Worm (Caenorhabditis elegans): ENCODE data around the gene K10B3.1.

DNA sequence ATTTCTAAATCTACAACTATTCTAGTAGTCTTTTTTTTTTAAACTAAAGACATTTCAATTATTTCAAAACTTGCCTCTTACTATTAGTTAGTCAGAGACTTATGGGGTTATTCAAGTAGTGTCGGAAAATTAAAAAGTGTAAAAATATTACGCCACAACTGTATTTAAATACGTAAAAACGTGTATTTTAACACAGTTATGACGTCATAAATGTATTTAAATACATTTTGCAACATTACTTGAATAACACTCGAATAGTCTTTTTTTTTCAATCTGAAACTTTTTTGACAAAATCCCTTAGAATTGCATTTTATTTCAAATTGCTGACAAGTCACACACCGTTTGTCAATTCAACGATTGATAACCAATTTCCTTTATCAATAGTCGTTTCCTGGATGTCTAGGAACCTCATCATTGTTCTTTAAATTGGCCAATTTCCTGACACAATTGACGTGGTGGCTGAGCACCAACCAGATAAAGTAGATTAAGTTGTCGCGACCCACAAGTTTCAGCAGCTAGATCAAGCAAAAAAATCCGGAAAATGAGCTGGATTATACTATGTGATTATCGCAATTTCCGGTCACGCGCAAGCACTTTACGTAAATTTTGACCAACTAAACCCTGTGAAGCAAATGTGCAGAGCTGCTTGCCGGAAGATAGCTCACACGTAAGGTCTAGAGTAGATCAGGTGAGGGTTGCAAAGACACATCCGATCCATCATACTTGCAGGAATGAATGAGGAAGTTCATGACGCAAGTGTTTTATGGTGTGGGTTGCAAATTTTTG lies 4.4 kb downstream of the K10B3.1 start:
- TF ChIP-seq W03F9.2 (tag; optimal IDR thresholded peaks at IDR 0.05) = no peak
- TF ChIP-seq him-1 (tag; optimal IDR thresholded peaks at IDR 0.05) = no peak
